Worm (Caenorhabditis elegans) whole organism, young adult: ENCODE results near the gene alg-1.

Source experiments
- B0019.2 ChIP-seq: fragments of 200-800 bp; sonication (Bioruptor generic); conservative IDR thresholded peaks from 2 replicates; pipeline ENCODE4 v1.3.6; 2022; ENCODE audit warnings: missing genetic modification reagents, missing genetic modification characterization, missing compliant biosample characterization
- F23B12.7 ChIP-seq: sonication (generic microtip); optimal IDR thresholded peaks from 2 replicates; lab custom pipeline; 2017; ENCODE audit warnings: missing genetic modification characterization, mild to moderate bottlenecking, missing compliant biosample characterization, antibody characterized with exemption, moderate library complexity; ENCODE audit not compliant: insufficient read depth
- F49E8.2 ChIP-seq: sonication (generic microtip); optimal IDR thresholded peaks from 3 replicates; lab custom pipeline; 2017; ENCODE audit warnings: missing genetic modification characterization, mild to moderate bottlenecking, missing compliant biosample characterization, antibody characterized with exemption, moderate library complexity; ENCODE audit not compliant: insufficient read depth
- F52B5.7 ChIP-seq: sonication (generic microtip); optimal IDR thresholded peaks from 2 replicates; lab custom pipeline; 2016; ENCODE audit warnings: mild to moderate bottlenecking, missing genetic modification characterization, missing compliant biosample characterization
- F57A8.1 ChIP-seq: fragments of 200-800 bp; sonication (Bioruptor generic); optimal IDR thresholded peaks from 2 replicates; lab custom pipeline; 2018; ENCODE audit warnings: mild to moderate bottlenecking, missing genetic modification characterization, moderate library complexity, missing compliant biosample characterization
- Y67H2A.10 ChIP-seq: fragments of 200-800 bp; sonication (Bioruptor generic); conservative IDR thresholded peaks from 2 replicates; pipeline ENCODE4 v1.3.6; 2022; ENCODE audit warnings: missing genetic modification reagents, missing genetic modification characterization, missing compliant biosample characterization
- aptf-2 ChIP-seq: fragments of 200-800 bp; sonication (Bioruptor generic); conservative IDR thresholded peaks from 2 replicates; pipeline ENCODE4 v1.3.6; 2022; ENCODE audit warnings: missing genetic modification reagents, missing genetic modification characterization, missing compliant biosample characterization
- attf-5 ChIP-seq: fragments of 200-800 bp; sonication (Bioruptor generic); optimal IDR thresholded peaks from 2 replicates; lab custom pipeline; 2018; ENCODE audit warnings: mild to moderate bottlenecking, missing genetic modification characterization, missing compliant biosample characterization
- attf-6 ChIP-seq: fragments of 200-800 bp; sonication (Bioruptor generic); IDR thresholded peaks from 2 replicates; pipeline ENCODE4 v1.3.6; 2022; ENCODE audit warnings: missing genetic modification reagents, missing genetic modification characterization, missing compliant biosample characterization
- ccch-3 ChIP-seq: fragments of 200-800 bp; sonication (Bioruptor generic); optimal IDR thresholded peaks from 2 replicates; lab custom pipeline; 2018; ENCODE audit warnings: mild to moderate bottlenecking, missing genetic modification characterization, missing compliant biosample characterization
- cebp-1 ChIP-seq, 2 experiments: fragments of 200-800 bp in 1 of 2; sonication (Bioruptor generic) in 1 of 2; sonication (generic microtip) in 1 of 2; IDR thresholded peaks in 1 of 2; optimal IDR thresholded peaks in 1 of 2; 2 replicates each; pipeline versions ENCODE4 v1.3.6 to Lab custom; 2017 to 2022; ENCODE audit warnings: missing compliant biosample characterization in 2 of 2, missing genetic modification characterization in 2 of 2, mild to moderate bottlenecking in 1 of 2, missing genetic modification reagents in 1 of 2, moderate library complexity in 1 of 2
- ceh-58 ChIP-seq: fragments of 200-800 bp; sonication (Bioruptor generic); IDR thresholded peaks from 2 replicates; pipeline ENCODE4 v1.3.6; 2022; ENCODE audit warnings: missing genetic modification characterization, missing compliant biosample characterization
- ceh-79 ChIP-seq: sonication (generic microtip); optimal IDR thresholded peaks from 2 replicates; lab custom pipeline; 2017; ENCODE audit warnings: mild to moderate bottlenecking, missing genetic modification characterization, missing compliant biosample characterization
- dox-1 ChIP-seq: fragments of 200-800 bp; sonication (Bioruptor generic); IDR thresholded peaks from 2 replicates; pipeline ENCODE4 v1.3.6; 2022; ENCODE audit warnings: missing genetic modification reagents, missing genetic modification characterization, missing compliant biosample characterization
- dpff-1 ChIP-seq: sonication (generic microtip); optimal IDR thresholded peaks from 2 replicates; lab custom pipeline; 2017; ENCODE audit warnings: mild to moderate bottlenecking, missing genetic modification characterization, missing compliant biosample characterization
- efl-1 ChIP-seq: fragments of 150-350 bp; optimal IDR thresholded peaks from 2 replicates; lab custom pipeline; 2014; ENCODE audit warnings: missing biosample characterization, missing genetic modification reagents, missing genetic modification characterization
- egrh-3 ChIP-seq: fragments of 200-800 bp; sonication (Bioruptor generic); IDR thresholded peaks from 2 replicates; pipeline ENCODE4 v1.3.6; 2022; ENCODE audit warnings: missing genetic modification reagents, missing genetic modification characterization, missing compliant biosample characterization
- ekl-4 ChIP-seq: fragments of 200-800 bp; sonication (Bioruptor generic); IDR thresholded peaks from 2 replicates; pipeline ENCODE4 v1.3.6; 2022; ENCODE audit warnings: missing genetic modification reagents, missing genetic modification characterization, missing compliant biosample characterization
- ets-4 ChIP-seq: fragments of 200-800 bp; sonication (Bioruptor generic); optimal IDR thresholded peaks from 2 replicates; lab custom pipeline; 2018; ENCODE audit warnings: mild to moderate bottlenecking, missing genetic modification characterization, missing compliant biosample characterization
- gei-17 ChIP-seq: fragments of 200-800 bp; sonication (Bioruptor generic); optimal IDR thresholded peaks from 2 replicates; lab custom pipeline; 2018; ENCODE audit warnings: mild to moderate bottlenecking, missing genetic modification characterization, missing compliant biosample characterization
- him-1 ChIP-seq: sonication (generic microtip); optimal IDR thresholded peaks from 2 replicates; lab custom pipeline; 2016; ENCODE audit warnings: missing genotype, missing genetic modification reagents, missing genetic modification characterization, missing compliant biosample characterization
- hmg-1.2 ChIP-seq: fragments of 200-800 bp; sonication (Bioruptor generic); IDR thresholded peaks from 2 replicates; pipeline ENCODE4 v1.3.6; 2022; ENCODE audit warnings: missing genetic modification reagents, missing genetic modification characterization, missing compliant biosample characterization
- hrde-1 ChIP-seq: sonication (generic microtip); optimal IDR thresholded peaks from 2 replicates; lab custom pipeline; 2016; ENCODE audit warnings: missing genetic modification characterization, mild to moderate bottlenecking, missing compliant biosample characterization, moderate library complexity, missing genotype, missing genetic modification reagents, borderline replicate concordance
- hsf-1 ChIP-seq: fragments of 200-800 bp; sonication (Bioruptor generic); IDR thresholded peaks from 2 replicates; pipeline ENCODE4 v1.3.6; 2022; ENCODE audit warnings: missing genetic modification reagents, missing genetic modification characterization, missing compliant biosample characterization
- let-607 ChIP-seq, 2 experiments: fragments of 200-800 bp in 1 of 2; sonication (Bioruptor generic) in 1 of 2; sonication (generic microtip) in 1 of 2; optimal IDR thresholded peaks; 2 replicates each; lab custom pipeline; 2016 to 2018; ENCODE audit warnings: mild to moderate bottlenecking in 2 of 2, missing compliant biosample characterization in 2 of 2, missing genetic modification characterization in 2 of 2, moderate library complexity in 2 of 2, missing genotype in 1 of 2
- lin-35 ChIP-seq, 3 experiments: fragments of 150-350 bp in 2 of 3; sonication (generic microtip) in 1 of 3; optimal IDR thresholded peaks; 2 replicates each; lab custom pipeline; 2014 to 2018; ENCODE audit warnings: missing biosample characterization in 3 of 3, missing genetic modification characterization in 3 of 3, missing genetic modification reagents in 3 of 3
- lin-40 ChIP-seq: sonication (generic microtip); optimal IDR thresholded peaks from 2 replicates; lab custom pipeline; 2016; ENCODE audit warnings: missing genetic modification characterization, mild to moderate bottlenecking, missing compliant biosample characterization, missing genotype, missing genetic modification reagents
- lir-1 ChIP-seq: fragments of 200-800 bp; sonication (Bioruptor generic); conservative IDR thresholded peaks from 2 replicates; pipeline ENCODE4 v1.3.6; 2022; ENCODE audit warnings: missing genetic modification reagents, missing genetic modification characterization, missing compliant biosample characterization
- mcd-1 ChIP-seq: fragments of 200-800 bp; sonication (Bioruptor generic); IDR thresholded peaks from 2 replicates; pipeline ENCODE4 v1.3.6; 2022; ENCODE audit warnings: missing genetic modification reagents, missing genetic modification characterization, missing compliant biosample characterization
- mes-4 ChIP-seq: sonication (generic microtip); optimal IDR thresholded peaks from 2 replicates; lab custom pipeline; 2016; ENCODE audit warnings: missing genotype, missing genetic modification characterization, missing compliant biosample characterization
- mxl-1 ChIP-seq: sonication (generic microtip); optimal IDR thresholded peaks from 2 replicates; lab custom pipeline; 2016; ENCODE audit warnings: missing genetic modification characterization, missing compliant biosample characterization
- nfya-1 ChIP-seq: sonication (generic microtip); optimal IDR thresholded peaks from 2 replicates; lab custom pipeline; 2017; ENCODE audit warnings: antibody characterized with exemption, missing compliant biosample characterization, missing genetic modification characterization, borderline replicate concordance; ENCODE audit not compliant: insufficient read depth
- nhr-80 ChIP-seq: sonication (generic microtip); optimal IDR thresholded peaks from 2 replicates; lab custom pipeline; 2016; ENCODE audit warnings: missing genetic modification characterization, missing compliant biosample characterization
- sea-2 ChIP-seq: fragments of 200-800 bp; sonication (Bioruptor generic); IDR thresholded peaks from 2 replicates; pipeline ENCODE4 v1.3.6; 2022; ENCODE audit warnings: missing genetic modification characterization, missing compliant biosample characterization
- snpc-1.1 ChIP-seq: sonication (generic microtip); optimal IDR thresholded peaks from 2 replicates; lab custom pipeline; 2017; ENCODE audit warnings: missing genetic modification characterization, mild to moderate bottlenecking, missing compliant biosample characterization, antibody characterized with exemption, moderate library complexity, missing genotype, missing genetic modification reagents; ENCODE audit not compliant: insufficient read depth
- snpc-1.3 ChIP-seq: sonication (generic microtip); optimal IDR thresholded peaks from 2 replicates; lab custom pipeline; 2017; ENCODE audit warnings: missing genetic modification characterization, mild to moderate bottlenecking, missing compliant biosample characterization, antibody characterized with exemption, moderate library complexity, missing genotype, missing genetic modification reagents; ENCODE audit not compliant: insufficient read depth
- snpc-4 ChIP-seq, 5 experiments: fragments of 150-350 bp in 1 of 5; sonication (generic microtip) in 4 of 5; optimal IDR thresholded peaks; 2 replicates each; lab custom pipeline; 2014 to 2018; ENCODE audit warnings: missing genetic modification characterization in 5 of 5, missing biosample characterization in 3 of 5, antibody characterized with exemption in 2 of 5, mild to moderate bottlenecking in 2 of 5, missing compliant biosample characterization in 2 of 5, missing genotype in 2 of 5, moderate library complexity in 2 of 5, missing genetic modification reagents in 1 of 5
- tlf-1 ChIP-seq: fragments of 200-800 bp; sonication (Bioruptor generic); optimal IDR thresholded peaks from 2 replicates; lab custom pipeline; 2018; ENCODE audit warnings: mild to moderate bottlenecking, missing genetic modification characterization, missing compliant biosample characterization
- unc-62 ChIP-seq: fragments of 150-350 bp; optimal IDR thresholded peaks from 2 replicates; lab custom pipeline; 2014; ENCODE audit warnings: missing biosample characterization, missing genetic modification reagents, missing genetic modification characterization
- xnd-1 ChIP-seq: sonication (generic microtip); optimal IDR thresholded peaks from 2 replicates; lab custom pipeline; 2016; ENCODE audit warnings: missing genotype, missing genetic modification reagents, missing genetic modification characterization, missing compliant biosample characterization

The alg-1 gene

DNA sequence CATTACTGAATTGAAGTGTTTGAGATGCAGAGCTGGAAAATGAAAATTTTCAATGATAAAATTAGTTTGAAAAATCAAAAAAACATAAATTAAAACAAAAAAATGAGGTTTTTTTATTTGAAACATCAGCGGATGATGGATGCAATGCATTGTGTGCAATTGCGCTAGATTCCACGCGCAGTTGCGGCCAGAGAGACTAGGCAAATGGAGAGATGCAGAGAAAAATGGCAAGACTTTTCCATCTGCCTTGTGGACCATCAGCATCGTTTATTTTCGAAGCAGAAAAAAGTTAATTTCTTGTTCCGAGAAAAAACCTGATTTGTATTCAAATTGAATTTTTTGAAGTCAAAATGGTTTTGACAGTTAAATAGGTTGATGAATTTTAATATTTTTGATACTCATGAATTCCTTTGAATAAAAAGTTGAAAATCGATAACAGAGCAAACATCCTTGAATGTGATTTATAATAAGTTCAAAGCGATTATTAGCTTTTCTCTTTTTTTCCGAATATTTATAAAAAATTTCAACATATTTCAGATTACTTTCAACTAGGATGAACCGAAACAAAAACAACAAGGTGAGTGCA lies 47.0 kb downstream of the alg-1 start, which contains the start of the genes C31E10.5 and C31E10.6:
C31E10.5 (minus strand) TSS at position 32 of the 586 bp plus-strand sequence.
C31E10.6 (plus strand) TSS at position 536 of the 586 bp plus-strand sequence.
- TF ChIP-seq mcd-1 (GFP tag; lab: Robert Waterston, UW), result no peak
- no peak for TF ChIP-seq dpff-1 (tag; lab: Kevin White, UChicago)
- peak; percentile 85 for TF ChIP-seq hmg-1.2 (GFP tag; lab: Robert Waterston, UW)
- no peak for TF ChIP-seq F23B12.7 (tag; lab: Kevin White, UChicago)
- no peak for TF ChIP-seq him-1 (tag; lab: Kevin White, UChicago)
- TF ChIP-seq, all 124 proteins: peak for 1

- TF ChIP-seq Y67H2A.10 (no peak), hsf-1 (GFP tag; lab: Robert Waterston, UW) (no peak), attf-5 (no peak), efl-1 (GFP tag; lab: Kevin White, UChicago) (no peak), mxl-1 (tag; lab: Kevin White, UChicago) (no peak), nhr-80 (tag; lab: Kevin White, UChicago) (peak; percentile 78), dox-1 (GFP tag; lab: Robert Waterston, UW) (no peak), nfya-1 (tag; lab: Kevin White, UChicago) (no peak), F49E8.2 (tag; lab: Kevin White, UChicago) (no peak), let-607 (tag; optimal IDR thresholded peaks at IDR 0.05; lab: Kevin White, UChicago) (no peak), lin-40 (tag; lab: Kevin White, UChicago) (peak; percentile 9)
Observed at ce11 chrX:14000198-14000748, 51.4 kb downstream of the alg-1 start.

ce11 chrX:14001494-14001974 lies 52.6 kb downstream of the alg-1 start, which contains the start of gene cytb-5.1:
Gene cytb-5.1, plus strand, starts transcription at chrX:14001924.
- TF ChIP-seq B0019.2 (GFP tag; lab: Robert Waterston, UW), result no peak
- no peak for TF ChIP-seq mes-4
- no peak for TF ChIP-seq ekl-4 (GFP tag; lab: Robert Waterston, UW)
- no peak for TF ChIP-seq lin-35 (GFP tag; optimal IDR thresholded peaks at IDR 0.05; lab: Kevin White, UChicago)
- TF ChIP-seq snpc-1.1 (tag; lab: Kevin White, UChicago), result no peak
- no peak for TF ChIP-seq gei-17
- no peak for TF ChIP-seq tlf-1 (GFP tag; lab: Kevin White, UChicago)
- no peak for TF ChIP-seq ceh-79 (tag; lab: Kevin White, UChicago)
- no peak for TF ChIP-seq hrde-1 (tag; lab: Kevin White, UChicago)
- peak; percentile 10 for TF ChIP-seq lin-40 (tag; lab: Kevin White, UChicago)
- no peak for TF ChIP-seq dpff-1 (tag; lab: Kevin White, UChicago)
- no peak for TF ChIP-seq F52B5.7 (tag; lab: Kevin White, UChicago)
- no peak for TF ChIP-seq snpc-1.3 (tag; lab: Kevin White, UChicago)
- no peak for TF ChIP-seq lir-1 (GFP tag; lab: Robert Waterston, UW)
- no peak for TF ChIP-seq unc-62 (GFP tag; lab: Kevin White, UChicago)
- TF ChIP-seq egrh-3 (GFP tag; lab: Robert Waterston, UW), result no peak
- TF ChIP-seq ceh-58 (GFP tag; lab: Robert Waterston, UW), result no peak
- TF ChIP-seq ccch-3 (GFP tag; lab: Kevin White, UChicago), result no peak
- TF ChIP-seq ets-4 (GFP tag; lab: Kevin White, UChicago), result no peak
- no peak for TF ChIP-seq attf-6
- TF ChIP-seq xnd-1 (tag; lab: Kevin White, UChicago), result no peak
- no peak for TF ChIP-seq aptf-2 (GFP tag; lab: Robert Waterston, UW)
- no peak for TF ChIP-seq F57A8.1
- no peak for TF ChIP-seq snpc-4 (GFP tag; optimal IDR thresholded peaks at IDR 0.05; lab: Kevin White, UChicago)
- TF ChIP-seq snpc-4 (tag; optimal IDR thresholded peaks at IDR 0.05; lab: Kevin White, UChicago), result peak in 1 of 4 experiments; percentile 16
- TF ChIP-seq mcd-1 (GFP tag; lab: Robert Waterston, UW), result 0 out of 2 replicates have a peak, but pooled peaks have one; percentile 33
- peak; percentile 20; the same call in 1 of the 2 replicates for TF ChIP-seq cebp-1 (GFP tag; IDR thresholded peaks at IDR 0.05; lab: Robert Waterston, UW)
- TF ChIP-seq cebp-1 (tag; optimal IDR thresholded peaks at IDR 0.05; lab: Kevin White, UChicago), result peak; percentile 74
- no peak for TF ChIP-seq sea-2 (GFP tag; lab: Robert Waterston, UW)
